Fruit fly (Drosophila melanogaster) Kc167 (cell line): ENCODE data around the gene CG16854.

Experiments
- Myc ChIP-seq: fragments of >200 bp; optimal IDR thresholded peaks from 2 replicates; lab custom pipeline; 2017; ENCODE audit warnings: missing external identifiers
- Sin3A ChIP-seq: fragments of >200 bp; optimal IDR thresholded peaks from 2 replicates; lab custom pipeline; 2018; ENCODE audit warnings: missing external identifiers
- h ChIP-seq: fragments of >200 bp; optimal IDR thresholded peaks from 3 replicates; lab custom pipeline; 2018; ENCODE audit warnings: missing external identifiers
- insv ChIP-seq: fragments of >200 bp; optimal IDR thresholded peaks from 3 replicates; lab custom pipeline; 2018; ENCODE audit warnings: missing external identifiers
- psq ChIP-seq: fragments of >200 bp; optimal IDR thresholded peaks from 2 replicates; lab custom pipeline; 2017; ENCODE audit warnings: missing external identifiers
- ttk ChIP-seq: sonication (Bioruptor generic); optimal IDR thresholded peaks from 2 replicates; lab custom pipeline; 2017; ENCODE audit warnings: missing external identifiers

dm6 chr2L:11065106-11065878 lies 21.2 kb upstream of the CG16854 start:
- TF ChIP-seq Myc, result no peak
- no peak for TF ChIP-seq ttk (lab: Kevin White, UChicago)
- TF ChIP-seq insv (lab: Kevin White, UChicago), result no peak
- no peak for TF ChIP-seq Sin3A (lab: Kevin White, UChicago)
- TF ChIP-seq psq (lab: Kevin White, UChicago), result no peak
- TF ChIP-seq h (lab: Kevin White, UChicago), result no peak
